Fruit fly (Drosophila melanogaster) whole organism, embryonic: ENCODE results near the gene Cyp313a5.
A peak's percentile ranks its signal among the peaks of the same experiment; 100 is the strongest.

Source experiments
- Abd-B ChIP-seq: fragments of 200-800 bp; sonication (Bioruptor generic); optimal IDR thresholded peaks from 2 replicates; lab custom pipeline; 2018; ENCODE audit warnings: missing biosample characterization, mild to moderate bottlenecking, missing genetic modification characterization, moderate library complexity
- B-H2 ChIP-seq: fragments of 200-800 bp; sonication (Bioruptor generic); optimal IDR thresholded peaks from 2 replicates; lab custom pipeline; 2018; ENCODE audit warnings: missing biosample characterization, mild to moderate bottlenecking, missing genetic modification characterization
- CG10209 ChIP-seq: fragments of 200-800 bp; sonication (Bioruptor generic); optimal IDR thresholded peaks from 3 replicates; lab custom pipeline; 2017; ENCODE audit warnings: missing biosample characterization, mild to moderate bottlenecking, missing genetic modification characterization, missing genetic modification reagents
- CG10321 ChIP-seq: fragments of 200-800 bp; sonication (Bioruptor generic); IDR thresholded peaks from 2 replicates; pipeline ENCODE4 v1.3.6; 2022; ENCODE audit warnings: missing biosample characterization, missing genetic modification characterization
- CG10654 ChIP-seq: fragments of 200-800 bp; sonication (Bioruptor generic); optimal IDR thresholded peaks from 2 replicates; lab custom pipeline; 2016; ENCODE audit warnings: missing biosample characterization, missing genetic modification characterization
- CG12104 ChIP-seq: fragments of 200-800 bp; sonication (Bioruptor generic); optimal IDR thresholded peaks from 3 replicates; lab custom pipeline; 2016; ENCODE audit warnings: missing biosample characterization, missing genetic modification characterization
- CG13287 ChIP-seq: fragments of 200-800 bp; sonication (Bioruptor generic); IDR thresholded peaks from 2 replicates; pipeline ENCODE4 v1.3.6; 2022; ENCODE audit warnings: missing biosample characterization, missing genetic modification characterization; ENCODE audit not compliant: partially characterized antibody
- CG15601 ChIP-seq: fragments of 200-800 bp; sonication (Bioruptor generic); optimal IDR thresholded peaks from 3 replicates; lab custom pipeline; 2019; ENCODE audit warnings: missing biosample characterization, mild to moderate bottlenecking, missing genetic modification characterization, moderate library complexity
- CG1603 ChIP-seq: fragments of 200-800 bp; sonication (Bioruptor generic); optimal IDR thresholded peaks from 2 replicates; lab custom pipeline; 2019; ENCODE audit warnings: missing biosample characterization, mild to moderate bottlenecking, missing genetic modification characterization, moderate library complexity
- CG16815 ChIP-seq: fragments of 200-800 bp; sonication (Bioruptor generic); optimal IDR thresholded peaks from 3 replicates; lab custom pipeline; 2017; ENCODE audit warnings: missing biosample characterization, mild to moderate bottlenecking, missing genetic modification characterization
- CG17385 ChIP-seq: fragments of 200-800 bp; sonication (Bioruptor generic); optimal IDR thresholded peaks from 3 replicates; lab custom pipeline; 2018; ENCODE audit warnings: missing biosample characterization, mild to moderate bottlenecking, missing genetic modification characterization
- CG1832 ChIP-seq: fragments of 200-800 bp; sonication (Bioruptor generic); optimal IDR thresholded peaks from 2 replicates; lab custom pipeline; 2017; ENCODE audit warnings: missing biosample characterization, mild to moderate bottlenecking, missing genetic modification characterization, inconsistent platforms
- CG18476 ChIP-seq: fragments of 200-800 bp; sonication (Bioruptor generic); optimal IDR thresholded peaks from 2 replicates; lab custom pipeline; 2016; ENCODE audit warnings: missing biosample characterization, mild to moderate bottlenecking, missing genetic modification characterization
- CG2199 ChIP-seq: fragments of 200-800 bp; sonication (Bioruptor generic); IDR thresholded peaks from 3 replicates; pipeline ENCODE4 v1.3.6; 2022; ENCODE audit warnings: missing biosample characterization, missing genetic modification characterization
- CG33213 ChIP-seq: fragments of 200-800 bp; sonication (Bioruptor generic); optimal IDR thresholded peaks from 3 replicates; lab custom pipeline; 2016; ENCODE audit warnings: missing biosample characterization, missing genetic modification characterization
- CG3995 ChIP-seq: fragments of 200-800 bp; sonication (Bioruptor generic); optimal IDR thresholded peaks from 3 replicates; lab custom pipeline; 2016; ENCODE audit warnings: missing biosample characterization, missing genetic modification characterization
- CG4360 ChIP-seq: fragments of 200-800 bp; sonication (Bioruptor generic); IDR thresholded peaks from 2 replicates; pipeline ENCODE4 v1.3.6; 2022; ENCODE audit warnings: missing biosample characterization, missing genetic modification characterization
- CG6175 ChIP-seq: fragments of 200-800 bp; sonication (Bioruptor generic); IDR thresholded peaks from 3 replicates; pipeline ENCODE4 v1.3.6; 2022; ENCODE audit warnings: missing biosample characterization, missing genetic modification characterization
- CG6254 ChIP-seq: fragments of 200-800 bp; sonication (Bioruptor generic); optimal IDR thresholded peaks from 3 replicates; lab custom pipeline; 2017; ENCODE audit warnings: mild to moderate bottlenecking, missing biosample characterization, missing genetic modification reagents, missing genetic modification characterization
- CG9817 ChIP-seq: fragments of 200-800 bp; sonication (Bioruptor generic); optimal IDR thresholded peaks from 2 replicates; lab custom pipeline; 2018; ENCODE audit warnings: missing biosample characterization, mild to moderate bottlenecking, missing genetic modification characterization, moderate library complexity
- CTCF ChIP-seq: fragments of 200-800 bp; sonication (Bioruptor generic); optimal IDR thresholded peaks from 2 replicates; lab custom pipeline; 2017; ENCODE audit warnings: missing biosample characterization, mild to moderate bottlenecking, missing genetic modification characterization, moderate library complexity
- Dip3 ChIP-seq: fragments of 200-800 bp; sonication (Bioruptor generic); optimal IDR thresholded peaks from 3 replicates; lab custom pipeline; 2016; ENCODE audit warnings: missing biosample characterization, missing genetic modification characterization
- Gsc ChIP-seq: fragments of 200-800 bp; sonication (Bioruptor generic); IDR thresholded peaks from 2 replicates; pipeline ENCODE4 v1.3.6; 2022; ENCODE audit warnings: missing biosample characterization, missing genetic modification characterization
- HLHmδ ChIP-seq: fragments of 200-800 bp; sonication (Bioruptor generic); optimal IDR thresholded peaks from 2 replicates; lab custom pipeline; 2018; ENCODE audit warnings: missing biosample characterization, mild to moderate bottlenecking, missing genetic modification characterization, moderate library complexity
- Hmx ChIP-seq: fragments of 200-800 bp; sonication (Bioruptor generic); optimal IDR thresholded peaks from 2 replicates; lab custom pipeline; 2016; ENCODE audit warnings: missing biosample characterization, missing genetic modification characterization
- Hr3 ChIP-seq: fragments of 200-800 bp; sonication (Bioruptor generic); optimal IDR thresholded peaks from 3 replicates; lab custom pipeline; 2016; ENCODE audit warnings: missing biosample characterization, missing genetic modification characterization
- Nf-YB ChIP-seq: fragments of 200-800 bp; sonication (Bioruptor generic); optimal IDR thresholded peaks from 3 replicates; lab custom pipeline; 2019; ENCODE audit warnings: missing biosample characterization, mild to moderate bottlenecking, missing genetic modification characterization, moderate library complexity
- Oaz ChIP-seq: fragments of 200-800 bp; sonication (Bioruptor generic); IDR thresholded peaks from 2 replicates; pipeline ENCODE4 v1.3.6; 2022; ENCODE audit warnings: missing biosample characterization, missing genetic modification characterization
- Rfx ChIP-seq: fragments of 200-800 bp; sonication (Bioruptor generic); IDR thresholded peaks from 2 replicates; pipeline ENCODE4 v1.3.6; 2022; ENCODE audit warnings: missing biosample characterization, missing genetic modification characterization
- Taf1 ChIP-seq: fragments of 200-800 bp; sonication (Bioruptor generic); IDR thresholded peaks from 2 replicates; pipeline ENCODE4 v1.3.6; 2022; ENCODE audit warnings: missing biosample characterization, missing genetic modification characterization
- abd-A ChIP-seq: fragments of 200-800 bp; sonication (Bioruptor generic); optimal IDR thresholded peaks from 3 replicates; lab custom pipeline; 2019; ENCODE audit warnings: missing biosample characterization, mild to moderate bottlenecking, missing genetic modification characterization, moderate library complexity
- ap ChIP-seq: fragments of 200-800 bp; sonication (Bioruptor generic); IDR thresholded peaks from 2 replicates; pipeline ENCODE4 v1.3.6; 2022; ENCODE audit warnings: missing biosample characterization, missing genetic modification characterization
- cg ChIP-seq: fragments of 200-800 bp; sonication (Bioruptor generic); optimal IDR thresholded peaks from 3 replicates; lab custom pipeline; 2019; ENCODE audit warnings: missing biosample characterization, mild to moderate bottlenecking, missing genetic modification characterization, moderate library complexity
- dati ChIP-seq: fragments of 200-800 bp; sonication (Bioruptor generic); IDR thresholded peaks from 2 replicates; pipeline ENCODE4 v1.3.6; 2022; ENCODE audit warnings: missing biosample characterization, missing genetic modification characterization
- kay ChIP-seq: fragments of 200-800 bp; sonication (Bioruptor generic); optimal IDR thresholded peaks from 2 replicates; lab custom pipeline; 2016; ENCODE audit warnings: missing biosample characterization, missing genetic modification characterization
- knrl ChIP-seq: fragments of 200-800 bp; sonication (Bioruptor generic); IDR thresholded peaks from 3 replicates; pipeline ENCODE4 v1.3.6; 2022; ENCODE audit warnings: missing biosample characterization, missing genetic modification characterization; ENCODE audit not compliant: partially characterized antibody
- oc ChIP-seq: fragments of 200-800 bp; sonication (Bioruptor generic); optimal IDR thresholded peaks from 2 replicates; lab custom pipeline; 2018; ENCODE audit warnings: missing biosample characterization, mild to moderate bottlenecking, missing genetic modification characterization, moderate library complexity
- pfk ChIP-seq: fragments of 200-800 bp; sonication (Bioruptor generic); optimal IDR thresholded peaks from 2 replicates; lab custom pipeline; 2018; ENCODE audit warnings: missing biosample characterization, mild to moderate bottlenecking, missing genetic modification characterization, moderate library complexity
- rib ChIP-seq: fragments of 200-800 bp; sonication (Bioruptor generic); IDR thresholded peaks from 2 replicates; pipeline ENCODE4 v1.3.6; 2022; ENCODE audit warnings: missing biosample characterization, missing genetic modification characterization
- schlank ChIP-seq: fragments of 200-800 bp; sonication (Bioruptor generic); optimal IDR thresholded peaks from 2 replicates; lab custom pipeline; 2018; ENCODE audit warnings: missing biosample characterization, mild to moderate bottlenecking, missing genetic modification characterization
- sd ChIP-seq: fragments of 200-800 bp; sonication (Bioruptor generic); optimal IDR thresholded peaks from 3 replicates; lab custom pipeline; 2018; ENCODE audit warnings: missing biosample characterization, mild to moderate bottlenecking, missing genetic modification characterization, moderate library complexity
- sisA ChIP-seq: fragments of 200-800 bp; sonication (Bioruptor generic); IDR thresholded peaks from 2 replicates; pipeline ENCODE4 v1.3.6; 2022; ENCODE audit warnings: missing biosample characterization, missing genetic modification characterization
- slou ChIP-seq: fragments of 200-800 bp; sonication (Bioruptor generic); optimal IDR thresholded peaks from 3 replicates; lab custom pipeline; 2016; ENCODE audit warnings: missing biosample characterization, missing genetic modification characterization
- sna ChIP-seq: fragments of 200-800 bp; sonication (Bioruptor generic); IDR thresholded peaks from 2 replicates; pipeline ENCODE4 v1.3.6; 2022; ENCODE audit warnings: missing biosample characterization, missing genetic modification characterization; ENCODE audit not compliant: partially characterized antibody
- so ChIP-seq: fragments of 200-800 bp; sonication (Bioruptor generic); IDR thresholded peaks from 3 replicates; pipeline ENCODE4 v1.3.6; 2022; ENCODE audit warnings: missing biosample characterization, missing genetic modification characterization
- ssp ChIP-seq: fragments of 200-800 bp; sonication (Bioruptor generic); IDR thresholded peaks from 2 replicates; pipeline ENCODE4 v1.3.6; 2022; ENCODE audit warnings: missing biosample characterization, missing genetic modification characterization
- tna ChIP-seq: fragments of 200-800 bp; sonication (Bioruptor generic); IDR thresholded peaks from 2 replicates; pipeline ENCODE4 v1.3.6; 2022; ENCODE audit warnings: missing biosample characterization, missing genetic modification characterization; ENCODE audit not compliant: partially characterized antibody
- trh ChIP-seq: fragments of 200-800 bp; sonication (Bioruptor generic); optimal IDR thresholded peaks from 2 replicates; lab custom pipeline; 2016; ENCODE audit warnings: missing biosample characterization, missing genetic modification characterization
- unpg ChIP-seq: fragments of 200-800 bp; sonication (Bioruptor generic); optimal IDR thresholded peaks from 3 replicates; lab custom pipeline; 2018; ENCODE audit warnings: missing biosample characterization, mild to moderate bottlenecking, missing genetic modification characterization, moderate library complexity
- zen ChIP-seq: fragments of 200-800 bp; sonication (Bioruptor generic); optimal IDR thresholded peaks from 3 replicates; lab custom pipeline; 2018; ENCODE audit warnings: missing biosample characterization, mild to moderate bottlenecking, missing genetic modification characterization, moderate library complexity

Cyp313a5 gene

DNA sequence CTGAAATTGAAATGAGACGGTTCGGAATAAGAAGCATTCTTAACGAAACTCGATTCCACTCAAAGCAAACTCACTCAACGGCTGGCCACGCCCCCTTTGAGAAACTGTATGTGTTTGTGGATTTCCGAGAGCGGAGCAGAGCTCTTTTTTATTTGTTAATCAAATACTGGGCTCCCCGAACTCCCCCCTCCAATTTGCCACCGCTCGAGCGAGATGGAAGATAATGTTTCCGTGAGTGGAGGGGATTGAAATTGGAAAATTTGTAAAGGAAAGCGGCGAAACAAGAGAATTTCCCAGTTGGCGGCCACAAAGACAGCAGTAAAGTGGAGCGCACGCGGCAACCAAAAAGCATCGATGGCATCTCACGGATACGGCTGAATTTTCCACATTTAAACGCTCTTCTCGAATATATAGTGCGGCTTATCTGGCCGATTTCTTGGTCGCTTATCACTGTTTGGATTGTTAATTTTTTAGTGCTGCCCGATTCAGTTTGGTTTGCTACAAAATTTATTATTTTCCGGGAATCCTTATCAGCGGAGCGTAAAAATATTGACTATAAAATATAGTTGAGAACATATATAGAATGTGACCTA is 10.1 kb upstream of the Cyp313a5 start (continued):
- TF ChIP-seq HLHmδ (GFP tag; lab: Kevin White, UChicago) (no peak), B-H2 (GFP tag; lab: Kevin White, UChicago) (no peak), schlank (tag; lab: Kevin White, UChicago) (no peak), CTCF (GFP tag; lab: Kevin White, UChicago) (peak; percentile 36), abd-A (no peak), CG9817 (tag; lab: Kevin White, UChicago) (no peak), CG1603 (tag; lab: Kevin White, UChicago) (peak; percentile 10), so (no peak), CG3995 (GFP tag; lab: Kevin White, UChicago) (no peak), tna (GFP tag; lab: Robert Waterston, UW) (peak; percentile 27; the same call in 1 of the 2 replicates), Dip3 (GFP tag; lab: Kevin White, UChicago) (no peak), CG15601 (tag; lab: Kevin White, UChicago) (no peak), CG12104 (GFP tag; lab: Kevin White, UChicago) (no peak), sna (GFP tag; lab: Robert Waterston, UW) (0 out of 2 replicates have a peak, but pooled peaks have one; percentile 14), Hr3 (GFP tag; lab: Kevin White, UChicago) (no peak), Taf1 (GFP tag; lab: Robert Waterston, UW) (no peak), rib (GFP tag; lab: Robert Waterston, UW) (no peak), CG1832 (GFP tag; lab: Kevin White, UChicago) (peak; percentile 78), CG10209 (GFP tag; lab: Kevin White, UChicago) (no peak), unpg (GFP tag; lab: Kevin White, UChicago) (peak; percentile 12), Hmx (GFP tag; lab: Kevin White, UChicago) (no peak), CG2199 (GFP tag; lab: Robert Waterston, UW) (peak; percentile 87; the same call in 2 of the 3 replicates), cg (GFP tag; lab: Kevin White, UChicago) (peak; percentile 65), sd (tag; lab: Kevin White, UChicago) (no peak), slou (GFP tag; lab: Kevin White, UChicago) (no peak), trh (GFP tag; lab: Kevin White, UChicago) (no peak), CG16815 (GFP tag; lab: Kevin White, UChicago) (no peak), CG10654 (no peak), ap (GFP tag; lab: Robert Waterston, UW) (no peak), CG4360 (GFP tag; lab: Robert Waterston, UW) (0 out of 2 replicates have a peak, but pooled peaks have one; percentile 8), CG10321 (GFP tag; lab: Robert Waterston, UW) (peak; percentile 81), Rfx (0 out of 2 replicates have a peak, but pooled peaks have one; percentile 9), CG17385 (no peak), CG13287 (peak; percentile 13; the same call in 1 of the 2 replicates), pfk (GFP tag; lab: Kevin White, UChicago) (no peak), CG6175 (GFP tag; lab: Robert Waterston, UW) (peak; percentile 22; the same call in 1 of the 3 replicates), CG6254 (no peak), Oaz (no peak), CG18476 (GFP tag; lab: Kevin White, UChicago) (no peak), Nf-YB (GFP tag; lab: Kevin White, UChicago) (peak; percentile 98)

DNA sequence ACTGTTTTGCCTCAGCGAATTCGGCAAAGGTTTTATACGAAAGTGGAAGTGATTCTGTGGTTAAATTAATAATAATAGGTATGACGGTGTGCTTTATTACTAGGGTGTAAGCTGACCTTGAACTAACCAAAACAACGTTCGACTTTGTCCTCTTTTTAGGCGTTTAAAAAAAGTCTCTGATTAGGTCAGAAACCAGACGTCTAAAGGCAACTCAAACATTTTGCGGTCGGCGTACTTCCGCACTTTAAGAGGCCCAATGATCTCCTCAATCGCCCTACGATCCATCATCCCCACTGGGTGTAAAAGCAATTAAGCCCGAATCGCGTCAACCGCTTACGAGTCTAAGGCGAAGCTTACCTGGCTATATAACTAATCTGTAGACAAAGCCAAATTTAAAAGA is 4.7 kb upstream of the Cyp313a5 start, which contains the start of gene Cyp313a3:
Cyp313a3 (minus strand) TSS at position 101 of the 400 bp plus-strand sequence.
- no peak for TF ChIP-seq CG6254
- TF ChIP-seq sisA (GFP tag; lab: Robert Waterston, UW), result no peak
- TF ChIP-seq dati (GFP tag; lab: Robert Waterston, UW), result no peak
- no peak for TF ChIP-seq Gsc (GFP tag; lab: Robert Waterston, UW)
- TF ChIP-seq ssp (GFP tag; lab: Robert Waterston, UW), result no peak
- no peak for TF ChIP-seq cg (GFP tag; lab: Kevin White, UChicago)
- TF ChIP-seq oc (tag; lab: Kevin White, UChicago), result peak; percentile 1
- TF ChIP-seq kay (GFP tag; lab: Kevin White, UChicago), result no peak
- 0 out of 3 replicates have a peak, but pooled peaks have one; percentile 6 for TF ChIP-seq knrl (GFP tag; lab: Robert Waterston, UW)
- no peak for TF ChIP-seq CG33213 (GFP tag; lab: Kevin White, UChicago)
- no peak for TF ChIP-seq Abd-B
- TF ChIP-seq zen (tag; lab: Kevin White, UChicago), result no peak
